Worm (Caenorhabditis elegans): Measurements from ENCODE around the gene cex-2.
A peak's percentile ranks its signal among the peaks of the same experiment; 100 is the strongest.

ce11 chrII:7870632-7871031, 35.4 kb upstream of the cex-2 start:
- peak; percentile 24 for TF ChIP-seq nfya-1 (tag; optimal IDR thresholded peaks at IDR 0.05)
- TF ChIP-seq hlh-13 (GFP tag; optimal IDR thresholded peaks at IDR 0.05), result no peak
- TF ChIP-seq lim-6 (tag; optimal IDR thresholded peaks at IDR 0.05), result no peak
- no peak for TF ChIP-seq ceh-30 (tag; optimal IDR thresholded peaks at IDR 0.05)
- TF ChIP-seq C08G9.2 (tag; optimal IDR thresholded peaks at IDR 0.05), result no peak
- no peak for TF ChIP-seq pqm-1 (tag; optimal IDR thresholded peaks at IDR 0.05)
- no peak for TF ChIP-seq nhr-232 (tag; optimal IDR thresholded peaks at IDR 0.05)
- no peak for TF ChIP-seq lin-11 (tag; optimal IDR thresholded peaks at IDR 0.05)
